Worm (Caenorhabditis elegans) whole organism, L4 larva: ENCODE measurements around the gene gtap-2.
A peak's percentile ranks its signal among the peaks of the same experiment; 100 is the strongest.

ENCODE experiments used
- T20F7.1 ChIP-seq: fragments of 200-800 bp; sonication (Bioruptor generic); optimal IDR thresholded peaks from 2 replicates; lab custom pipeline; 2018; ENCODE audit warnings: mild to moderate bottlenecking, missing genetic modification characterization, missing compliant biosample characterization
- T26A8.4 ChIP-seq: fragments of 200-800 bp; sonication (Bioruptor generic); IDR thresholded peaks from 2 replicates; pipeline ENCODE4 v1.3.6; 2022; ENCODE audit warnings: missing genetic modification characterization, missing compliant biosample characterization
- Y105C5A.15 ChIP-seq: fragments of 200-800 bp; sonication (Bioruptor generic); IDR thresholded peaks from 2 replicates; pipeline ENCODE4 v1.3.6; 2022; ENCODE audit warnings: missing genetic modification characterization, missing compliant biosample characterization
- Y48G9A.11 ChIP-seq: fragments of 200-800 bp; sonication (Bioruptor generic); IDR thresholded peaks from 2 replicates; pipeline ENCODE4 v1.3.6; 2022; ENCODE audit warnings: missing genetic modification reagents, missing genetic modification characterization, missing compliant biosample characterization
- Y75B8A.6 ChIP-seq: fragments of 200-800 bp; sonication (Bioruptor generic); IDR thresholded peaks from 2 replicates; pipeline ENCODE4 v1.3.6; 2022; ENCODE audit warnings: missing genetic modification reagents, missing genetic modification characterization, missing compliant biosample characterization
- ZK337.2 ChIP-seq: fragments of 200-800 bp; sonication (Bioruptor generic); IDR thresholded peaks from 2 replicates; pipeline ENCODE4 v1.3.6; 2022; ENCODE audit warnings: missing genetic modification reagents, missing genetic modification characterization, missing compliant biosample characterization
- ZK546.5 ChIP-seq, 2 experiments: sonication (generic microtip); optimal IDR thresholded peaks; 2 replicates each; lab custom pipeline; 2017; ENCODE audit warnings: missing biosample characterization in 2 of 2, missing genetic modification characterization in 2 of 2
- aha-1 ChIP-seq: fragments of 150-350 bp; peaks from one replicate; lab custom pipeline; 2014; ENCODE audit warnings: missing biosample characterization, missing genetic modification characterization
- ama-1 ChIP-seq: fragments of 150-350 bp; optimal IDR thresholded peaks from 2 replicates; lab custom pipeline; 2014; ENCODE audit warnings: inconsistent platforms, mixed read lengths
- arid-1 ChIP-seq: fragments of 200-800 bp; sonication (Bioruptor generic); conservative IDR thresholded peaks from 2 replicates; pipeline ENCODE4 v1.3.6; 2022; ENCODE audit warnings: missing genetic modification reagents, missing genetic modification characterization, missing compliant biosample characterization
- ceh-28 ChIP-seq: fragments of 150-350 bp; optimal IDR thresholded peaks from 2 replicates; lab custom pipeline; 2014; ENCODE audit warnings: missing biosample characterization, missing genetic modification reagents, missing genetic modification characterization
- ceh-32 ChIP-seq: sonication (generic microtip); optimal IDR thresholded peaks from 2 replicates; lab custom pipeline; 2016; ENCODE audit warnings: mild to moderate bottlenecking, missing genetic modification characterization, missing compliant biosample characterization; ENCODE audit not compliant: poor library complexity
- ces-1 ChIP-seq: fragments of 150-350 bp; sonication (generic microtip); optimal IDR thresholded peaks from 4 replicates; lab custom pipeline; 2014; ENCODE audit warnings: missing biosample characterization, missing genetic modification reagents, missing genetic modification characterization
- daf-16 ChIP-seq, 3 experiments: sonication (generic microtip); optimal IDR thresholded peaks; 2 replicates each; lab custom pipeline; 2016 to 2017; ENCODE audit warnings: missing genetic modification characterization in 3 of 3, missing genetic modification reagents in 3 of 3, mild to moderate bottlenecking in 2 of 3, missing compliant biosample characterization in 2 of 3, missing biosample characterization in 1 of 3, moderate library complexity in 1 of 3
- daf-19 ChIP-seq: fragments of 200-800 bp; sonication (Bioruptor generic); conservative IDR thresholded peaks from 2 replicates; pipeline ENCODE4 v1.3.6; 2022; ENCODE audit warnings: missing genetic modification characterization, missing compliant biosample characterization
- dve-1 ChIP-seq: sonication (generic microtip); optimal IDR thresholded peaks from 2 replicates; lab custom pipeline; 2017; ENCODE audit warnings: antibody characterized with exemption, mild to moderate bottlenecking, missing genetic modification characterization, missing compliant biosample characterization; ENCODE audit not compliant: insufficient read depth
- egl-43 ChIP-seq: fragments of 200-800 bp; sonication (Bioruptor generic); IDR thresholded peaks from 2 replicates; pipeline ENCODE4 v1.3.6; 2022; ENCODE audit warnings: missing genetic modification reagents, missing genetic modification characterization, missing compliant biosample characterization
- fos-1 ChIP-seq: fragments of 150-350 bp; optimal IDR thresholded peaks from 2 replicates; lab custom pipeline; 2014; ENCODE audit warnings: missing biosample characterization, missing genetic modification characterization
- gei-8 ChIP-seq: fragments of 200-800 bp; sonication (Bioruptor generic); optimal IDR thresholded peaks from 2 replicates; lab custom pipeline; 2018; ENCODE audit warnings: mild to moderate bottlenecking, missing genetic modification characterization, missing compliant biosample characterization
- hlh-11 ChIP-seq: fragments of 200-800 bp; sonication (Bioruptor generic); optimal IDR thresholded peaks from 2 replicates; lab custom pipeline; 2018; ENCODE audit warnings: mild to moderate bottlenecking, missing genetic modification characterization, missing compliant biosample characterization
- lin-1 ChIP-seq: fragments of 200-800 bp; sonication (Bioruptor generic); IDR thresholded peaks from 2 replicates; pipeline ENCODE4 v1.3.6; 2022; ENCODE audit warnings: missing genetic modification reagents, missing genetic modification characterization, missing compliant biosample characterization
- lin-38 ChIP-seq: fragments of 200-800 bp; sonication (Bioruptor generic); IDR thresholded peaks from 2 replicates; pipeline ENCODE4 v1.3.6; 2022; ENCODE audit warnings: missing genetic modification reagents, missing genetic modification characterization, missing compliant biosample characterization
- lin-39 ChIP-seq: fragments of 150-350 bp; optimal IDR thresholded peaks from 2 replicates; lab custom pipeline; 2014; ENCODE audit warnings: missing biosample characterization, missing genetic modification reagents, missing genetic modification characterization
- lir-3 ChIP-seq: sonication (generic microtip); optimal IDR thresholded peaks from 2 replicates; lab custom pipeline; 2016; ENCODE audit warnings: mild to moderate bottlenecking, missing genetic modification characterization, missing compliant biosample characterization
- lsy-2 ChIP-seq, 2 experiments: fragments of 150-350 bp in 1 of 2; sonication (generic microtip) in 1 of 2; optimal IDR thresholded peaks; 2 replicates each; lab custom pipeline; 2014 to 2017; ENCODE audit warnings: missing biosample characterization in 2 of 2, missing genetic modification characterization in 2 of 2
- madf-9 ChIP-seq: fragments of 200-800 bp; sonication (Bioruptor generic); conservative IDR thresholded peaks from 2 replicates; pipeline ENCODE4 v1.3.6; 2022; ENCODE audit warnings: missing genetic modification reagents, missing genetic modification characterization, missing compliant biosample characterization
- mep-1 ChIP-seq: fragments of 150-350 bp; sonication (generic microtip); optimal IDR thresholded peaks from 3 replicates; lab custom pipeline; 2014; ENCODE audit warnings: missing biosample characterization, missing genetic modification characterization
- mes-2 ChIP-seq: sonication (generic microtip); optimal IDR thresholded peaks from 2 replicates; lab custom pipeline; 2016; ENCODE audit warnings: missing genotype, mild to moderate bottlenecking, missing genetic modification characterization, missing compliant biosample characterization; ENCODE audit not compliant: poor library complexity, severe bottlenecking
- mxl-2 ChIP-seq: fragments of 200-800 bp; sonication (Bioruptor generic); conservative IDR thresholded peaks from 2 replicates; pipeline ENCODE4 v1.3.6; 2022; ENCODE audit warnings: missing genetic modification reagents, missing genetic modification characterization, missing compliant biosample characterization
- mxl-3 ChIP-seq: fragments of 200-800 bp; sonication (Bioruptor generic); optimal IDR thresholded peaks from 2 replicates; lab custom pipeline; 2018; ENCODE audit warnings: mild to moderate bottlenecking, missing genetic modification characterization, missing compliant biosample characterization
- nhr-237 ChIP-seq: sonication (generic microtip); optimal IDR thresholded peaks from 2 replicates; lab custom pipeline; 2017; ENCODE audit warnings: missing biosample characterization, missing genetic modification characterization
- nhr-28 ChIP-seq: fragments of 150-350 bp; optimal IDR thresholded peaks from 2 replicates; lab custom pipeline; 2014; ENCODE audit warnings: missing biosample characterization, missing genetic modification characterization
- nhr-77 ChIP-seq: fragments of 150-350 bp; optimal IDR thresholded peaks from 2 replicates; lab custom pipeline; 2014; ENCODE audit warnings: missing biosample characterization, missing genetic modification characterization
- php-3 ChIP-seq: fragments of 200-800 bp; sonication (Bioruptor generic); IDR thresholded peaks from 2 replicates; pipeline ENCODE4 v1.3.6; 2022; ENCODE audit warnings: missing genetic modification reagents, missing genetic modification characterization, missing compliant biosample characterization
- pqm-1 ChIP-seq: sonication (generic microtip); optimal IDR thresholded peaks from 2 replicates; lab custom pipeline; 2017; ENCODE audit warnings: missing biosample characterization, missing genetic modification characterization
- rbr-2 ChIP-seq: sonication (generic microtip); optimal IDR thresholded peaks from 2 replicates; lab custom pipeline; 2016; ENCODE audit warnings: missing genotype, missing genetic modification characterization, missing compliant biosample characterization
- saeg-2 ChIP-seq: fragments of 200-800 bp; sonication (Bioruptor generic); IDR thresholded peaks from 2 replicates; pipeline ENCODE4 v1.3.6; 2022; ENCODE audit warnings: missing genetic modification reagents, missing genetic modification characterization, missing compliant biosample characterization
- set-16 ChIP-seq: fragments of 200-800 bp; sonication (Bioruptor generic); IDR thresholded peaks from 2 replicates; pipeline ENCODE4 v1.3.6; 2022; ENCODE audit warnings: missing genetic modification reagents, missing genetic modification characterization, missing compliant biosample characterization
- snpc-1.2 ChIP-seq: fragments of 200-800 bp; sonication (Bioruptor generic); IDR thresholded peaks from 2 replicates; pipeline ENCODE4 v1.3.6; 2022; ENCODE audit warnings: missing genetic modification reagents, missing genetic modification characterization, missing compliant biosample characterization
- snpc-4 ChIP-seq: fragments of 150-350 bp; optimal IDR thresholded peaks from 2 replicates; lab custom pipeline; 2014; ENCODE audit warnings: missing biosample characterization, missing genetic modification characterization
- tra-1 ChIP-seq: fragments of 200-800 bp; sonication (Bioruptor generic); IDR thresholded peaks from 2 replicates; pipeline ENCODE4 v1.3.6; 2022; ENCODE audit warnings: missing genetic modification reagents, missing genetic modification characterization, missing compliant biosample characterization
- unc-130 ChIP-seq: sonication (generic microtip); optimal IDR thresholded peaks from 2 replicates; lab custom pipeline; 2016; ENCODE audit warnings: missing genetic modification reagents, missing genetic modification characterization, missing compliant biosample characterization
- unc-62 ChIP-seq, 3 experiments: fragments of 150-350 bp in 1 of 3; sonication (generic microtip); optimal IDR thresholded peaks in 2 of 3; peaks in 1 of 3; 1 replicate in 1 of 3; 2 replicates in 2 of 3; lab custom pipeline; 2014 to 2017; ENCODE audit warnings: missing biosample characterization in 3 of 3, missing genetic modification characterization in 3 of 3, missing genetic modification reagents in 3 of 3, missing genotype in 1 of 3
- zag-1 ChIP-seq: fragments of 150-350 bp; optimal IDR thresholded peaks from 2 replicates; lab custom pipeline; 2014; ENCODE audit warnings: missing biosample characterization, missing genetic modification characterization
- zfp-2 ChIP-seq: sonication (generic microtip); optimal IDR thresholded peaks from 2 replicates; lab custom pipeline; 2016; ENCODE audit warnings: mild to moderate bottlenecking, missing genetic modification characterization, missing compliant biosample characterization
- ztf-11 ChIP-seq: fragments of 150-350 bp; optimal IDR thresholded peaks from 2 replicates; lab custom pipeline; 2014; ENCODE audit warnings: missing biosample characterization, missing genetic modification characterization

gtap-2 gene

DNA sequence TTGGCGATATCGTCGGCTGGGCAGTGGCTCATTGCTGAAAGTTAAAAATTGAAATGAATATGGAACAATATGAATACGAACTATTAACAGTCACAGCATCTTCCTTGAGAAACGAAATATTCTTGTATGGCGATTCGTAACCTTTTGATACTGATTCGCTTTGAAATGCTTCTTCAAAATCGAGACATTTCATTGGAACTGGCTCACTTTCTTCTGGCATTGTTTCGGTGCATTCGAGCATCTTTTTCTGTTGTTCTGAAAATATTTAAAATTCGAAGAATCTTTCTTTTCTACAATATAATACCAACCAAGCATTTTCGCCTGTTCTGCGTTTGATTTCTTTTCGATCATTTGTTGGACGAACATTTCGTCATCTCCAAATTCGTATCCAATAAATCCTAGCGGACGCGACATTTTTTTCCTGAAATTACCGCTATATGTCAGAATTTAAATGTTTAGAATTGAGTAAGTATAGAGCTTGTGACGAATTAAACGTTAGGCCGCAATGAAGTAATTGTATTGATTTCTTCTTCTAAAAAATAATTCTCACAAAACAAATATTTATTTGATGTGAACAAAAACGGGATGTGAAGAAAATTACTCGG is 16.1 kb downstream of the gtap-2 start, which contains the start of gene lin-52 (continued):
- TF ChIP-seq T20F7.1 (GFP tag; lab: Kevin White, UChicago) (peak; percentile 50), ceh-32 (tag; lab: Kevin White, UChicago) (no peak), lin-1 (0 out of 2 replicates have a peak, but pooled peaks have one; percentile 30), arid-1 (GFP tag; lab: Robert Waterston, UW) (no peak), snpc-4 (tag; lab: Kevin White, UChicago) (no peak), ama-1 (peak; percentile 70), nhr-77 (tag; lab: Kevin White, UChicago) (no peak), pqm-1 (tag; lab: Kevin White, UChicago) (no peak), lin-39 (no peak), zfp-2 (tag; lab: Kevin White, UChicago) (no peak), T26A8.4 (GFP tag; lab: Robert Waterston, UW) (peak; percentile 23; the same call in 1 of the 2 replicates), mxl-2 (GFP tag; lab: Robert Waterston, UW) (0 out of 2 replicates have a peak, but pooled peaks have one; percentile 6), mxl-3 (no peak), dve-1 (tag; lab: Kevin White, UChicago) (peak; percentile 22), lin-38 (GFP tag; lab: Robert Waterston, UW) (peak; percentile 22; the same call in 1 of the 2 replicates), gei-8 (GFP tag; lab: Kevin White, UChicago) (no peak)

DNA sequence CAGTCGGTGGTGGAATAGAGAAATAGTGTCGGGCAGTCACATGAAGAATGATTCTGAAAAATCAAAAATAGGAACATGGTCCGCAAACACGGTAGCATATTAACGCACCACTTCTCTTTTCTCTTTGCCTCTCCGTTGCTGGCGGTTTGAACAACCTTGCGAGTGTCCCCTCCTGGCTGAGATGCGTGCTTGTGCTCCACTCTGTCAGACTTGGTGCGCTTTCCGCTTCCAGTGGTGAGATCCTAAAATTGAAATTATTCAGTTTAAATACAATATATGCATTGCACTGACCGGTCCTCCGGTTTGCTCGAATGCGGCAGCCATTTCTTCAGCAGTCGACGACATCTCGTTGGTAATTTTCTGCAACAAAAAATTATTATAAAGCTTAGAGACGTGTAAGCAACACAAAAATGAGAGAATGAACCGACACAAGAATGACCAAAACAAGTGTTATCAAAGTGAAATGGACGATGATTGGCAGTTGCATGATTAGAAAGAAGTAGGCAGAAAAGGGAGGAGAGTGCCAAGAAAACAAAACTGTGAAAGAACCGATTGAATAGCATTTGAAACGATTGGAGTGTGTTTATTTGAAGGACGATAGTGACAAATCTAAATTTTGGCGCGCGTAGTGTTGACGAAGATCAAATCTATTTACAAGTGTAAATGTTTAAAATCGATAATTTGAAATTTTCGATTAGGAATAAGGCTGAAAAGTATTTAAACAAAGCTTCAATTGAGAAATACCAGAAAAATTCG is 16.9 kb downstream of the gtap-2 start, which contains the start of gene ZK632.9:
Gene ZK632.9, minus strand, starts transcription at position 360 of the 756 bp plus-strand sequence.
- TF ChIP-seq lir-3 (tag; lab: Kevin White, UChicago) (no peak), fos-1 (tag; lab: Kevin White, UChicago) (no peak), ceh-32 (tag; lab: Kevin White, UChicago) (no peak), ces-1 (GFP tag; lab: Kevin White, UChicago) (no peak), daf-19 (GFP tag; lab: Robert Waterston, UW) (no peak), nhr-237 (tag; lab: Kevin White, UChicago) (no peak), daf-16 (GFP tag; optimal IDR thresholded peaks at IDR 0.05; lab: Kevin White, UChicago) (no peak), daf-16 (tag; optimal IDR thresholded peaks at IDR 0.05; lab: Kevin White, UChicago) (peak; percentile 94), Y75B8A.6 (GFP tag; lab: Robert Waterston, UW) (peak; percentile 70; the same call in 1 of the 2 replicates), madf-9 (no peak), mes-2 (peak; percentile 33), ZK337.2 (GFP tag; lab: Robert Waterston, UW) (no peak), mep-1 (tag; lab: Kevin White, UChicago) (no peak), zag-1 (tag; lab: Kevin White, UChicago) (no peak), nhr-28 (tag; lab: Kevin White, UChicago) (peak; percentile 63), ceh-28 (tag; lab: Kevin White, UChicago) (peak; percentile 26), tra-1 (GFP tag; lab: Robert Waterston, UW) (no peak), Y48G9A.11 (GFP tag; lab: Robert Waterston, UW) (no peak), unc-62 (GFP tag; optimal IDR thresholded peaks at IDR 0.05 in 1 of 2; lab: Kevin White, UChicago) (peak in 1 of 2 experiments; percentile 56), unc-62 (tag; optimal IDR thresholded peaks at IDR 0.05; lab: Kevin White, UChicago) (no peak), Y105C5A.15 (GFP tag; lab: Robert Waterston, UW) (0 out of 2 replicates have a peak, but pooled peaks have one; percentile 25), gei-8 (GFP tag; lab: Kevin White, UChicago) (no peak), hlh-11 (tag; lab: Kevin White, UChicago) (peak; percentile 41), php-3 (GFP tag; lab: Robert Waterston, UW) (no peak), lsy-2 (tag; optimal IDR thresholded peaks at IDR 0.05; lab: Kevin White, UChicago) (no peak), ZK546.5 (tag; optimal IDR thresholded peaks at IDR 0.05; lab: Kevin White, UChicago) (no peak), ztf-11 (tag; lab: Kevin White, UChicago) (no peak), set-16 (GFP tag; lab: Robert Waterston, UW) (0 out of 2 replicates have a peak, but pooled peaks have one; percentile 16), snpc-4 (tag; lab: Kevin White, UChicago) (no peak), egl-43 (GFP tag; lab: Robert Waterston, UW) (peak; percentile 54), saeg-2 (GFP tag; lab: Robert Waterston, UW) (no peak), aha-1 (tag; lab: Kevin White, UChicago) (no peak), rbr-2 (no peak), unc-130 (no peak), snpc-1.2 (GFP tag; lab: Robert Waterston, UW) (0 out of 2 replicates have a peak, but pooled peaks have one; percentile 34)
